Worm (Caenorhabditis elegans): Measurements from ENCODE around the gene AH9.1.

DNA sequence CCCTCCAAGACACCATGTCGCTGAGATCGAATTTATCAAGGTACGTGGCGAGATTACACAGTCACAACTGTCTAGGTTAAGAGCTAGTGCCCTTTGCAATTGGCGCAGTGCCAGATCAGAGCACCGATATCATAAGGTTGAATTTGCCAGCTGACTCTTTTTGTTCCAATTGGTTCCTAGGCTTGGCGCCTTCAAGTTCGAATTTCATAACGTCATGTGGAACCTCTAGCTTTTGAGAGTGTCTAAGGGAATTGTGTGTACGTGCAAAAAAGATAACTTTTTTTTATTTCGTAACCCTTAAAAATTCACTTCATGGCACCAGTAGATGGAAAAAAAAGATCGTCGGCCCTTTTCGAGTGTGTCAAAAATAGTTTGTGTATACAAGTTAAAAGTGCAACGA lies 30.6 kb downstream of the AH9.1 start:
- TF ChIP-seq him-1 (tag; optimal IDR thresholded peaks at IDR 0.05) (no peak), W03F9.2 (tag; optimal IDR thresholded peaks at IDR 0.05) (no peak)
